Worm (Caenorhabditis elegans) whole organism, early embryonic: ENCODE results near the gene Y32H12A.6.

Source experiments
- B0310.2 ChIP-seq: sonication (generic microtip); optimal IDR thresholded peaks from 2 replicates; lab custom pipeline; 2016; ENCODE audit warnings: mild to moderate bottlenecking, missing genetic modification characterization, missing compliant biosample characterization
- ama-1 ChIP-seq: fragments of 150-350 bp; optimal IDR thresholded peaks from 2 replicates; lab custom pipeline; 2014
- ceh-13 ChIP-seq: fragments of 200-800 bp; sonication (Bioruptor generic); optimal IDR thresholded peaks from 2 replicates; lab custom pipeline; 2018; ENCODE audit warnings: mild to moderate bottlenecking, missing genetic modification characterization, missing compliant biosample characterization
- ceh-36 ChIP-seq: sonication (generic microtip); optimal IDR thresholded peaks from 2 replicates; lab custom pipeline; 2016; ENCODE audit warnings: missing genetic modification characterization, inconsistent platforms, missing compliant biosample characterization
- flt-1 ChIP-seq: fragments of 200-800 bp; sonication (Bioruptor generic); IDR thresholded peaks from 2 replicates; pipeline ENCODE4 v1.3.6; 2022; ENCODE audit warnings: missing genetic modification characterization, missing compliant biosample characterization
- hmbx-1 ChIP-seq: sonication (generic microtip); optimal IDR thresholded peaks from 2 replicates; lab custom pipeline; 2016; ENCODE audit warnings: mild to moderate bottlenecking, missing genetic modification characterization, missing compliant biosample characterization
- hnd-1 ChIP-seq: sonication (generic microtip); optimal IDR thresholded peaks from 2 replicates; lab custom pipeline; 2016; ENCODE audit warnings: missing genetic modification characterization, missing compliant biosample characterization
- pes-1 ChIP-seq: fragments of 200-800 bp; sonication (Bioruptor generic); IDR thresholded peaks from 2 replicates; pipeline ENCODE4 v1.3.6; 2022; ENCODE audit warnings: missing genetic modification reagents, missing genetic modification characterization, missing compliant biosample characterization
- sea-1 ChIP-seq: fragments of 200-800 bp; sonication (Bioruptor generic); conservative IDR thresholded peaks from 2 replicates; pipeline ENCODE4 v1.3.6; 2022; ENCODE audit warnings: missing genetic modification characterization, missing compliant biosample characterization
- tbx-11 ChIP-seq: fragments of 200-800 bp; sonication (Bioruptor generic); IDR thresholded peaks from 2 replicates; pipeline ENCODE4 v1.3.6; 2022; ENCODE audit warnings: missing genetic modification characterization, missing compliant biosample characterization

DNA sequence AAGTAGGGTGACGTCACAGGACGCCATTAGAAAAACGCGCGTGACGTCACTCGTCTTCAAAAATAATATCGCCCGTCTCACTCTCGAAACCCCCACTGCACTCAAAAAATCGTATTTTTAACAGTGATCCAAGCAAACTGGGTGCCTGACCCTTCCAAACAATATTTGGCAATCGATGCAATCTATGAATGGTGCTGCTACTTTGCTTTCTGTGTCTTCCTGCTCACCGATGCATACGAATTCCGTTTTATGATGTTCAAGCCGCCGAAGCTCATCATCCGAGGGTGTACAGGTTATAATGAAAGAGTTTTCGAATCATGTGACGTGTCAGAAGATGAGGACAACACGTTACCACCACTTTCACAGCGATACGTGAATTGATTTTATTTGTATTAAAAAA, 25.6 kb upstream of the Y32H12A.6 start, which contains the start of gene W03A5.1:
- TF ChIP-seq B0310.2 (tag; lab: Kevin White, UChicago) (no peak), flt-1 (no peak), hmbx-1 (tag; lab: Kevin White, UChicago) (no peak), sea-1 (GFP tag; lab: Robert Waterston, UW) (no peak), ceh-36 (no peak), hnd-1 (no peak), ama-1 (lab: Kevin White, UChicago) (no peak), ceh-13 (GFP tag; lab: Kevin White, UChicago) (no peak), pes-1 (GFP tag; lab: Robert Waterston, UW) (no peak), tbx-11 (GFP tag; lab: Robert Waterston, UW) (no peak)
